Worm (Caenorhabditis elegans): ENCODE results near the gene Y54F10AR.2.

Gene Y54F10AR.2

ce11 chrIII:2596984-2597454 is 25.7 kb upstream of the Y54F10AR.2 start, which contains the start of gene apb-1:
TSS of gene apb-1 (minus strand) at chrIII:2597034.
- TF ChIP-seq B0035.1 (tag; optimal IDR thresholded peaks at IDR 0.05) = no peak
- peak; percentile 87 for TF ChIP-seq F33H1.4 (GFP tag; IDR thresholded peaks at IDR 0.05)
- TF ChIP-seq lsy-27 (tag; optimal IDR thresholded peaks at IDR 0.05; ENCODE audit: borderline replicate concordance, insufficient read depth) = no peak
- peak; percentile 83 for TF ChIP-seq C06A6.2 (GFP tag; conservative IDR thresholded peaks at IDR 0.05)
- no peak for TF ChIP-seq hrde-1 (tag; optimal IDR thresholded peaks at IDR 0.05; ENCODE audit: borderline replicate concordance)
- TF ChIP-seq nhr-120 (GFP tag; IDR thresholded peaks at IDR 0.05) = no peak
- TF ChIP-seq nhr-27 (tag; optimal IDR thresholded peaks at IDR 0.05) = no peak
- TF ChIP-seq F39B2.1 (GFP tag; IDR thresholded peaks at IDR 0.05) = no peak
- TF ChIP-seq K12H6.12 (tag; optimal IDR thresholded peaks at IDR 0.05) = peak; percentile 77
- no peak for TF ChIP-seq die-1 (tag; optimal IDR thresholded peaks at IDR 0.05)
- TF ChIP-seq nfyb-1 (GFP tag; IDR thresholded peaks at IDR 0.05) = peak; percentile 93
- TF ChIP-seq attf-5 (GFP tag; optimal IDR thresholded peaks at IDR 0.05) = peak; percentile 91
- TF ChIP-seq lir-1 (GFP tag; conservative IDR thresholded peaks at IDR 0.05) = peak; percentile 56; the same call in 1 of the 2 replicates
- peak; percentile 86 for TF ChIP-seq snpc-3.4 (tag; optimal IDR thresholded peaks at IDR 0.05)
- TF ChIP-seq madf-3 (GFP tag; IDR thresholded peaks at IDR 0.05) = no peak
- TF ChIP-seq T26A5.8 (tag; optimal IDR thresholded peaks at IDR 0.05) = no peak
- TF ChIP-seq egl-44 (GFP tag; IDR thresholded peaks at IDR 0.05) = peak; percentile 47; the same call in 1 of the 2 replicates
- no peak for TF ChIP-seq K11D2.4 (GFP tag; IDR thresholded peaks at IDR 0.05)
- TF ChIP-seq F49E8.2 (tag; optimal IDR thresholded peaks at IDR 0.05; ENCODE audit: insufficient read depth) = no peak
- peak; percentile 84 for TF ChIP-seq ztf-26 (tag; optimal IDR thresholded peaks at IDR 0.05)
- TF ChIP-seq snpc-1.3 (tag; optimal IDR thresholded peaks at IDR 0.05; ENCODE audit: insufficient read depth) = peak; percentile 63
- TF ChIP-seq nfya-2 (GFP tag; IDR thresholded peaks at IDR 0.05) = no peak
- peak; percentile 79 for TF ChIP-seq repo-1 (tag; optimal IDR thresholded peaks at IDR 0.05)
- peak; percentile 98 for TF ChIP-seq ztf-18 (tag; optimal IDR thresholded peaks at IDR 0.05)
- TF ChIP-seq mxl-1 (tag; optimal IDR thresholded peaks at IDR 0.05) = no peak
- no peak for TF ChIP-seq F52B5.7 (tag; optimal IDR thresholded peaks at IDR 0.05)
- peak; percentile 79 for TF ChIP-seq lsl-1 (GFP tag; optimal IDR thresholded peaks at IDR 0.05)
- no peak for TF ChIP-seq ztf-22 (GFP tag; optimal IDR thresholded peaks at IDR 0.05)
- TF ChIP-seq ekl-4 (GFP tag; IDR thresholded peaks at IDR 0.05) = no peak; the same call in 1 of the 2 replicates
- peak; percentile 78 for TF ChIP-seq gei-17 (GFP tag; optimal IDR thresholded peaks at IDR 0.05)
- TF ChIP-seq aptf-2 (GFP tag; conservative IDR thresholded peaks at IDR 0.05) = no peak
- TF ChIP-seq B0019.2 (GFP tag; conservative IDR thresholded peaks at IDR 0.05) = no peak
- no peak for TF ChIP-seq nhr-179 (tag; optimal IDR thresholded peaks at IDR 0.05)
- peak; percentile 61 for TF ChIP-seq tbp1 (GFP tag; optimal IDR thresholded peaks at IDR 0.05)
- no peak for TF ChIP-seq bed-2 (GFP tag; IDR thresholded peaks at IDR 0.05)
- peak; percentile 62 for TF ChIP-seq madf-10 (tag; optimal IDR thresholded peaks at IDR 0.05)
- TF ChIP-seq attf-6 (GFP tag; IDR thresholded peaks at IDR 0.05) = 0 out of 2 replicates have a peak, but pooled peaks have one; percentile 55
- peak; percentile 94 for TF ChIP-seq Y53G8AR.9 (GFP tag; conservative IDR thresholded peaks at IDR 0.05)
- TF ChIP-seq hmg-20 (GFP tag; IDR thresholded peaks at IDR 0.05) = peak; percentile 88
- no peak for TF ChIP-seq ztf-6 (GFP tag; IDR thresholded peaks at IDR 0.05)
- TF ChIP-seq nhr-80 (tag; optimal IDR thresholded peaks at IDR 0.05) = peak; percentile 25
- peak; percentile 95 for TF ChIP-seq lin-40 (tag; optimal IDR thresholded peaks at IDR 0.05)
- TF ChIP-seq D2030.7 (GFP tag; IDR thresholded peaks at IDR 0.05) = peak; percentile 69
- TF ChIP-seq mes-4 (tag; optimal IDR thresholded peaks at IDR 0.05) = no peak
- no peak for TF ChIP-seq ceh-40 (GFP tag; IDR thresholded peaks at IDR 0.05)
- no peak for TF ChIP-seq sdz-38 (tag; optimal IDR thresholded peaks at IDR 0.05)
- peak; percentile 17; the same call in 1 of the 2 replicates for TF ChIP-seq C17E4.6 (GFP tag; IDR thresholded peaks at IDR 0.05)
- TF ChIP-seq madf-8 (GFP tag; conservative IDR thresholded peaks at IDR 0.05) = peak; percentile 70
